Worm (Caenorhabditis elegans): Measurements from ENCODE around the gene cest-13.

- TF ChIP-seq unc-86 (tag; optimal IDR thresholded peaks at IDR 0.05) (no peak), ceh-22 (tag; optimal IDR thresholded peaks at IDR 0.05) (no peak), mec-3 (tag; optimal IDR thresholded peaks at IDR 0.05; ENCODE audit: borderline replicate concordance) (no peak), fkh-10 (GFP tag; optimal IDR thresholded peaks at IDR 0.05) (no peak), ama-1 (optimal IDR thresholded peaks at IDR 0.05) (no peak)
Observed at ce11 chrX:13755469-13755868, 4.6 kb upstream of the cest-13 start, which contains the start of gene aakb-1.

Measured in whole organism, late embryonic.